Fruit fly (Drosophila melanogaster) whole organism, prepupa: ENCODE measurements around the gene wdn.

Source experiments
- Blimp-1 ChIP-seq: fragments of 200-800 bp; sonication (Bioruptor generic); optimal IDR thresholded peaks from 3 replicates; lab custom pipeline; 2017; ENCODE audit warnings: missing biosample characterization, missing genetic modification characterization, mild to moderate bottlenecking, moderate library complexity, missing genetic modification reagents
- CG10669 ChIP-seq: fragments of 200-800 bp; sonication (Bioruptor generic); optimal IDR thresholded peaks from 3 replicates; lab custom pipeline; 2018; ENCODE audit warnings: missing biosample characterization, mild to moderate bottlenecking, missing genetic modification characterization, moderate library complexity
- CG11294 ChIP-seq: fragments of 200-800 bp; sonication (Bioruptor generic); IDR thresholded peaks from 2 replicates; pipeline ENCODE4 v1.3.6; 2022; ENCODE audit warnings: missing biosample characterization, missing genetic modification characterization
- CG11762 ChIP-seq: fragments of 200-800 bp; sonication (Bioruptor generic); optimal IDR thresholded peaks from 3 replicates; lab custom pipeline; 2016; ENCODE audit warnings: missing biosample characterization, missing genetic modification characterization; ENCODE audit not compliant: insufficient read depth
- CG11902 ChIP-seq: fragments of 200-800 bp; sonication (Bioruptor generic); optimal IDR thresholded peaks from 3 replicates; lab custom pipeline; 2016; ENCODE audit warnings: missing biosample characterization, missing genetic modification characterization
- CG15336 ChIP-seq: fragments of 200-800 bp; sonication (Bioruptor generic); IDR thresholded peaks from 2 replicates; pipeline ENCODE4 v1.3.6; 2022; ENCODE audit warnings: missing biosample characterization, missing genetic modification characterization
- CG16779 ChIP-seq: fragments of 200-800 bp; sonication (Bioruptor generic); optimal IDR thresholded peaks from 3 replicates; lab custom pipeline; 2017; ENCODE audit warnings: missing biosample characterization, mild to moderate bottlenecking, missing genetic modification characterization
- CG32006 ChIP-seq: fragments of 200-800 bp; sonication (Bioruptor generic); optimal IDR thresholded peaks from 3 replicates; lab custom pipeline; 2017; ENCODE audit warnings: missing biosample characterization, mild to moderate bottlenecking, missing genetic modification characterization
- CG4318 ChIP-seq: fragments of 200-800 bp; sonication (Bioruptor generic); optimal IDR thresholded peaks from 3 replicates; lab custom pipeline; 2017; ENCODE audit warnings: missing biosample characterization, mild to moderate bottlenecking, missing genetic modification characterization
- CG6276 ChIP-seq: fragments of 200-800 bp; sonication (Bioruptor generic); optimal IDR thresholded peaks from 2 replicates; lab custom pipeline; 2017; ENCODE audit warnings: missing biosample characterization, mild to moderate bottlenecking, missing genetic modification characterization
- CG6792 ChIP-seq: fragments of 200-800 bp; sonication (Bioruptor generic); optimal IDR thresholded peaks from 3 replicates; lab custom pipeline; 2016; ENCODE audit warnings: missing biosample characterization, missing genetic modification characterization
- CG6854 ChIP-seq: fragments of 200-800 bp; sonication (Bioruptor generic); optimal IDR thresholded peaks from 2 replicates; lab custom pipeline; 2017; ENCODE audit warnings: missing biosample characterization, mild to moderate bottlenecking, missing genetic modification characterization
- CG7368 ChIP-seq: fragments of 200-800 bp; sonication (Bioruptor generic); optimal IDR thresholded peaks from 3 replicates; lab custom pipeline; 2016; ENCODE audit warnings: missing biosample characterization, missing genetic modification characterization
- CG8119 ChIP-seq: fragments of 200-800 bp; sonication (Bioruptor generic); IDR thresholded peaks from 3 replicates; pipeline ENCODE4 v1.3.6; 2022; ENCODE audit warnings: missing biosample characterization, missing genetic modification characterization
- CG8319 ChIP-seq: fragments of 200-800 bp; sonication (Bioruptor generic); optimal IDR thresholded peaks from 3 replicates; lab custom pipeline; 2016; ENCODE audit warnings: missing biosample characterization, missing genetic modification characterization
- CG9139 ChIP-seq: fragments of 200-800 bp; sonication (Bioruptor generic); optimal IDR thresholded peaks from 3 replicates; lab custom pipeline; 2017; ENCODE audit warnings: missing biosample characterization, mild to moderate bottlenecking, missing genetic modification characterization
- Eip75B ChIP-seq: fragments of 200-800 bp; sonication (Bioruptor generic); optimal IDR thresholded peaks from 3 replicates; lab custom pipeline; 2016; ENCODE audit warnings: missing biosample characterization, missing genetic modification characterization
- Eip78C ChIP-seq: fragments of 200-800 bp; sonication (Bioruptor generic); peaks from one replicate; lab custom pipeline; 2016; ENCODE audit warnings: missing biosample characterization, missing genetic modification characterization
- Eip93F ChIP-seq: fragments of 200-800 bp; sonication (Bioruptor generic); optimal IDR thresholded peaks from 2 replicates; lab custom pipeline; 2016; ENCODE audit warnings: missing biosample characterization, mild to moderate bottlenecking, missing genetic modification characterization
- Hr39 ChIP-seq: fragments of 200-800 bp; sonication (Bioruptor generic); optimal IDR thresholded peaks from 2 replicates; lab custom pipeline; 2016; ENCODE audit warnings: missing biosample characterization, missing genetic modification characterization
- Hr4 ChIP-seq: fragments of 200-800 bp; sonication (Bioruptor generic); optimal IDR thresholded peaks from 3 replicates; lab custom pipeline; 2016; ENCODE audit warnings: missing biosample characterization, missing genetic modification characterization
- Met ChIP-seq: fragments of 200-800 bp; sonication (Bioruptor generic); optimal IDR thresholded peaks from 3 replicates; lab custom pipeline; 2016; ENCODE audit warnings: missing biosample characterization, missing genetic modification characterization
- Smox ChIP-seq: fragments of 200-800 bp; sonication (Bioruptor generic); optimal IDR thresholded peaks from 3 replicates; lab custom pipeline; 2016; ENCODE audit warnings: missing biosample characterization, missing genetic modification characterization
- Sox102F ChIP-seq: fragments of 200-800 bp; sonication (Bioruptor generic); optimal IDR thresholded peaks from 2 replicates; lab custom pipeline; 2016; ENCODE audit warnings: missing biosample characterization, mild to moderate bottlenecking, missing genetic modification characterization
- Sox14 ChIP-seq: fragments of 200-800 bp; sonication (Bioruptor generic); optimal IDR thresholded peaks from 3 replicates; lab custom pipeline; 2016; ENCODE audit warnings: missing biosample characterization, missing genetic modification characterization
- Sox15 ChIP-seq: fragments of 200-800 bp; sonication (Bioruptor generic); optimal IDR thresholded peaks from 3 replicates; lab custom pipeline; 2016; ENCODE audit warnings: missing biosample characterization, missing genetic modification characterization
- acj6 ChIP-seq: fragments of 200-800 bp; sonication (Bioruptor generic); optimal IDR thresholded peaks from 3 replicates; lab custom pipeline; 2016; ENCODE audit warnings: missing biosample characterization, missing genetic modification characterization
- dac ChIP-seq: fragments of 200-800 bp; sonication (Bioruptor generic); optimal IDR thresholded peaks from 2 replicates; lab custom pipeline; 2017; ENCODE audit warnings: missing biosample characterization, mild to moderate bottlenecking, missing genetic modification characterization
- dsx ChIP-seq: fragments of 200-800 bp; optimal IDR thresholded peaks from 3 replicates; lab custom pipeline; 2019; ENCODE audit warnings: missing biosample characterization, mild to moderate bottlenecking, missing genetic modification characterization, moderate library complexity; ENCODE audit not compliant: poor library complexity, severe bottlenecking
- eg ChIP-seq: fragments of 200-800 bp; sonication (Bioruptor generic); IDR thresholded peaks from 3 replicates; pipeline ENCODE4 v1.3.6; 2022; ENCODE audit warnings: missing biosample characterization, missing genetic modification characterization
- esn ChIP-seq: fragments of 200-800 bp; sonication (Bioruptor generic); optimal IDR thresholded peaks from 2 replicates; lab custom pipeline; 2016; ENCODE audit warnings: missing biosample characterization, mild to moderate bottlenecking, missing genetic modification characterization, moderate library complexity
- fd85E ChIP-seq: fragments of 200-800 bp; sonication (Bioruptor generic); optimal IDR thresholded peaks from 3 replicates; lab custom pipeline; 2016; ENCODE audit warnings: missing biosample characterization, missing genetic modification characterization
- fkh ChIP-seq: fragments of 200-800 bp; sonication (Bioruptor generic); optimal IDR thresholded peaks from 3 replicates; lab custom pipeline; 2017; ENCODE audit warnings: missing biosample characterization, mild to moderate bottlenecking, missing genetic modification characterization, moderate library complexity
- lz ChIP-seq: fragments of 200-800 bp; sonication (Bioruptor generic); optimal IDR thresholded peaks from 3 replicates; lab custom pipeline; 2016; ENCODE audit warnings: missing biosample characterization, missing genetic modification characterization
- net ChIP-seq: fragments of 200-800 bp; sonication (Bioruptor generic); optimal IDR thresholded peaks from 3 replicates; lab custom pipeline; 2016; ENCODE audit warnings: missing biosample characterization, missing genetic modification characterization
- salr ChIP-seq, 2 experiments: fragments of 200-800 bp; sonication (Bioruptor generic); optimal IDR thresholded peaks; 3 replicates each; lab custom pipeline; 2016 to 2018; ENCODE audit warnings: missing biosample characterization in 2 of 2, missing genetic modification characterization in 2 of 2, mild to moderate bottlenecking in 1 of 2
- spab ChIP-seq: fragments of 200-800 bp; sonication (Bioruptor generic); optimal IDR thresholded peaks from 2 replicates; lab custom pipeline; 2017; ENCODE audit warnings: missing biosample characterization, mild to moderate bottlenecking, missing genetic modification characterization, missing genetic modification reagents
- ss ChIP-seq, 2 experiments: fragments of 200-800 bp; sonication (Bioruptor generic); optimal IDR thresholded peaks; 2 replicates in 1 of 2; 3 replicates in 1 of 2; lab custom pipeline; 2017 to 2018; ENCODE audit warnings: mild to moderate bottlenecking in 2 of 2, missing biosample characterization in 2 of 2, missing genetic modification characterization in 2 of 2, moderate library complexity in 1 of 2
- svp ChIP-seq: fragments of 200-800 bp; sonication (Bioruptor generic); peaks from one replicate; lab custom pipeline; 2016; ENCODE audit warnings: missing biosample characterization, missing genetic modification characterization

Gene wdn

dm6 chr3R:28846877-28847529, 35.9 kb upstream of the wdn start (continued):
- TF ChIP-seq salr (GFP tag; optimal IDR thresholded peaks at IDR 0.05; lab: Kevin White, UChicago) (peak; percentile 8 to 61), CG4318 (GFP tag; lab: Kevin White, UChicago) (peak; percentile 27), CG6854 (GFP tag; lab: Kevin White, UChicago) (no peak), CG8319 (GFP tag; lab: Kevin White, UChicago) (peak; percentile 52), CG10669 (GFP tag; lab: Kevin White, UChicago) (peak; percentile 77), acj6 (GFP tag; lab: Kevin White, UChicago) (peak; percentile 59), Sox102F (GFP tag; lab: Kevin White, UChicago) (peak; percentile 41), Eip93F (GFP tag; lab: Kevin White, UChicago) (no peak), Eip75B (peak; percentile 79), Hr4 (GFP tag; lab: Kevin White, UChicago) (peak; percentile 64), ss (GFP tag; optimal IDR thresholded peaks at IDR 0.05; lab: Kevin White, UChicago) (peak; percentile 77 to 85), fd85E (GFP tag; lab: Kevin White, UChicago) (no peak), CG32006 (GFP tag; lab: Kevin White, UChicago) (peak; percentile 70), CG11294 (0 out of 2 replicates have a peak, but pooled peaks have one; percentile 7), CG9139 (GFP tag; lab: Kevin White, UChicago) (peak; percentile 71), lz (GFP tag; lab: Kevin White, UChicago) (peak; percentile 47), Sox15 (peak; percentile 30), net (GFP tag; lab: Kevin White, UChicago) (peak; percentile 61), dac (GFP tag; lab: Kevin White, UChicago) (no peak), CG7368 (GFP tag; lab: Kevin White, UChicago) (peak; percentile 58), CG11762 (GFP tag; lab: Kevin White, UChicago) (peak; percentile 55), CG11902 (GFP tag; lab: Kevin White, UChicago) (peak; percentile 39), fkh (GFP tag; lab: Kevin White, UChicago) (no peak), CG8119 (peak; percentile 66), CG6792 (GFP tag; lab: Kevin White, UChicago) (peak; percentile 58), Hr39 (peak; percentile 22), Smox (GFP tag; lab: Kevin White, UChicago) (peak; percentile 3), eg (GFP tag; lab: Robert Waterston, UW) (peak; percentile 87)
- TF ChIP-seq, all 60 proteins: peak for 53

dm6 chr3R:28845981-28846380, 34.8 kb upstream of the wdn start:
- TF ChIP-seq Met (GFP tag; lab: Kevin White, UChicago) (no peak), CG10669 (GFP tag; lab: Kevin White, UChicago) (no peak), CG16779 (tag; lab: Kevin White, UChicago) (no peak), dsx (GFP tag; lab: Kevin White, UChicago) (no peak), CG6854 (GFP tag; lab: Kevin White, UChicago) (no peak), svp (GFP tag; lab: Kevin White, UChicago) (peak; percentile 13), eg (GFP tag; lab: Robert Waterston, UW) (0 out of 3 replicates have a peak, but pooled peaks have one; percentile 22)

dm6 chr3R:28845377-28845876, 34.3 kb upstream of the wdn start:
- TF ChIP-seq Sox14: no peak
- no peak for TF ChIP-seq Smox (GFP tag; lab: Kevin White, UChicago)
- TF ChIP-seq CG7368 (GFP tag; lab: Kevin White, UChicago): no peak
- TF ChIP-seq Blimp-1: peak; percentile 88
- TF ChIP-seq Eip78C: peak; percentile 39
- no peak for TF ChIP-seq CG11762 (GFP tag; lab: Kevin White, UChicago)
- TF ChIP-seq salr (GFP tag; optimal IDR thresholded peaks at IDR 0.05; lab: Kevin White, UChicago): no peak
- no peak for TF ChIP-seq CG32006 (GFP tag; lab: Kevin White, UChicago)
- no peak for TF ChIP-seq lz (GFP tag; lab: Kevin White, UChicago)
- TF ChIP-seq spab: no peak
- TF ChIP-seq CG15336: 0 out of 2 replicates have a peak, but pooled peaks have one; percentile 10
- peak; percentile 90 for TF ChIP-seq dsx (GFP tag; lab: Kevin White, UChicago)
- no peak for TF ChIP-seq CG11902 (GFP tag; lab: Kevin White, UChicago)
- 0 out of 3 replicates have a peak, but pooled peaks have one; percentile 44 for TF ChIP-seq CG8119
- TF ChIP-seq svp (GFP tag; lab: Kevin White, UChicago): no peak
- TF ChIP-seq ss (GFP tag; optimal IDR thresholded peaks at IDR 0.05; lab: Kevin White, UChicago): no peak
- peak; percentile 48 for TF ChIP-seq esn (GFP tag; lab: Kevin White, UChicago)
- TF ChIP-seq CG6276 (GFP tag; lab: Kevin White, UChicago): peak; percentile 9
- TF ChIP-seq Eip75B: peak; percentile 10
